Fruit fly (Drosophila melanogaster): ENCODE data around the gene Caf1-180.

Caf1-180 gene

dm6 chrX:8573744-8574484 lies 32.2 kb downstream of the Caf1-180 start, which contains the start of gene CG12065 (continued):
- TF ChIP-seq Bgb (GFP tag; IDR thresholded peaks at IDR 0.05; ENCODE audit: partially characterized antibody) (peak; percentile 65), sqz (GFP tag; optimal IDR thresholded peaks at IDR 0.05) (no peak), H15 (GFP tag; IDR thresholded peaks at IDR 0.05) (no peak), CG15514 (GFP tag; optimal IDR thresholded peaks at IDR 0.05) (peak; percentile 59), CG10209 (GFP tag; optimal IDR thresholded peaks at IDR 0.05) (peak; percentile 2), CG3838 (GFP tag; optimal IDR thresholded peaks at IDR 0.05) (no peak), CG9797 (GFP tag; optimal IDR thresholded peaks at IDR 0.05) (peak; percentile 94), fd96Cb (tag; optimal IDR thresholded peaks at IDR 0.05) (peak; percentile 17), Deaf1 (tag; optimal IDR thresholded peaks at IDR 0.05) (no peak), Sin3A (optimal IDR thresholded peaks at IDR 0.05) (no peak), CG31388 (GFP tag; optimal IDR thresholded peaks at IDR 0.05) (no peak), Rfx (GFP tag; IDR thresholded peaks at IDR 0.05) (no peak), ewg (GFP tag; optimal IDR thresholded peaks at IDR 0.05) (no peak), luna (GFP tag; optimal IDR thresholded peaks at IDR 0.05) (no peak), CG13287 (GFP tag; IDR thresholded peaks at IDR 0.05; ENCODE audit: partially characterized antibody) (no peak; the same call in 1 of the 2 replicates), fru (optimal IDR thresholded peaks at IDR 0.05) (no peak), CG15696 (tag; optimal IDR thresholded peaks at IDR 0.05) (peak; percentile 43), da (GFP tag; optimal IDR thresholded peaks at IDR 0.05) (no peak), croc (GFP tag; conservative IDR thresholded peaks at IDR 0.05) (no peak), lbe (GFP tag; optimal IDR thresholded peaks at IDR 0.05) (no peak), CG12299 (tag; optimal IDR thresholded peaks at IDR 0.05) (peak; percentile 82), insv (GFP tag; optimal IDR thresholded peaks at IDR 0.05) (peak in 1 of 2 experiments; percentile 26), cad (GFP tag; optimal IDR thresholded peaks at IDR 0.05) (no peak), CG12071 (GFP tag; optimal IDR thresholded peaks at IDR 0.05) (peak; percentile 32), MBD-R2 (GFP tag; IDR thresholded peaks at IDR 0.05) (no peak; the same call in 1 of the 2 replicates), hb (GFP tag; IDR thresholded peaks at IDR 0.05; ENCODE audit: partially characterized antibody) (no peak), CG12236 (GFP tag; optimal IDR thresholded peaks at IDR 0.05) (no peak), CG2678 (tag; optimal IDR thresholded peaks at IDR 0.05) (peak; percentile 57), Fer2 (tag; optimal IDR thresholded peaks at IDR 0.05) (peak; percentile 37), Mad (GFP tag; optimal IDR thresholded peaks at IDR 0.05) (no peak), CG15073 (GFP tag; optimal IDR thresholded peaks at IDR 0.05) (no peak), E2f1 (GFP tag; IDR thresholded peaks at IDR 0.05) (no peak), D19A (tag; optimal IDR thresholded peaks at IDR 0.05) (peak; percentile 31), so (GFP tag; IDR thresholded peaks at IDR 0.05) (peak; percentile 29; the same call in 1 of the 3 replicates), ftz-f1 (GFP tag; optimal IDR thresholded peaks at IDR 0.05) (no peak), Sry-β (GFP tag; optimal IDR thresholded peaks at IDR 0.05) (no peak), Ssrp (tag; optimal IDR thresholded peaks at IDR 0.05) (no peak), CG33213 (GFP tag; optimal IDR thresholded peaks at IDR 0.05) (peak; percentile 20), CG16813 (GFP tag; IDR thresholded peaks at IDR 0.05; ENCODE audit: partially characterized antibody) (no peak), BEAF-32 (GFP tag; optimal IDR thresholded peaks at IDR 0.05) (peak; percentile 22), chm (GFP tag; IDR thresholded peaks at IDR 0.05) (peak; percentile 60; the same call in 1 of the 2 replicates), unpg (GFP tag; optimal IDR thresholded peaks at IDR 0.05) (peak; percentile 76), Gug (GFP tag; IDR thresholded peaks at IDR 0.05) (no peak), CG3726 (GFP tag; IDR thresholded peaks at IDR 0.05) (no peak), Atf6 (GFP tag; IDR thresholded peaks at IDR 0.05) (no peak), pzg (GFP tag; optimal IDR thresholded peaks at IDR 0.05) (peak; percentile 94), CG2129 (GFP tag; IDR thresholded peaks at IDR 0.05; ENCODE audit: partially characterized antibody) (no peak), dysf (GFP tag; IDR thresholded peaks at IDR 0.05) (no peak; the same call in 2 of the 3 replicates), CG4707 (GFP tag; optimal IDR thresholded peaks at IDR 0.05) (peak; percentile 43), CG13894 (tag; optimal IDR thresholded peaks at IDR 0.05) (peak; percentile 41)
